Worm (Caenorhabditis elegans) whole organism, L1 larva: Measurements from ENCODE around the gene Y42A5A.3.

Experiments used
- C34B4.2 ChIP-seq: sonication (generic microtip); optimal IDR thresholded peaks from 2 replicates; lab custom pipeline; 2017; ENCODE audit warnings: mild to moderate bottlenecking, missing genetic modification characterization, missing compliant biosample characterization
- alr-1 ChIP-seq: fragments of 200-800 bp; sonication (Bioruptor generic); optimal IDR thresholded peaks from 2 replicates; lab custom pipeline; 2018; ENCODE audit warnings: borderline replicate concordance, mild to moderate bottlenecking, missing genetic modification characterization, missing compliant biosample characterization
- blmp-1 ChIP-seq: fragments of 150-350 bp; optimal IDR thresholded peaks from 2 replicates; lab custom pipeline; 2014; ENCODE audit warnings: missing biosample characterization, missing genetic modification characterization
- ceh-63 ChIP-seq: fragments of 200-800 bp; sonication (Bioruptor generic); optimal IDR thresholded peaks from 2 replicates; lab custom pipeline; 2018; ENCODE audit warnings: mild to moderate bottlenecking, missing genetic modification characterization, missing compliant biosample characterization
- ceh-88 ChIP-seq: fragments of 200-800 bp; sonication (Bioruptor generic); IDR thresholded peaks from 2 replicates; pipeline ENCODE4 v1.3.6; 2022; ENCODE audit warnings: missing genetic modification characterization, missing compliant biosample characterization
- dsc-1 ChIP-seq: sonication (generic microtip); optimal IDR thresholded peaks from 2 replicates; lab custom pipeline; 2016; ENCODE audit warnings: mild to moderate bottlenecking, missing genetic modification characterization, missing compliant biosample characterization
- efl-1 ChIP-seq, 4 experiments: fragments of 150-350 bp; optimal IDR thresholded peaks in 3 of 4; peaks in 1 of 4; 1 replicate in 1 of 4; 2 replicates in 3 of 4; lab custom pipeline; 2014; ENCODE audit warnings: missing biosample characterization in 2 of 4, missing genetic modification characterization in 2 of 4, missing genetic modification reagents in 2 of 4
- egl-27 ChIP-seq, 2 experiments: fragments of 150-350 bp in 1 of 2; sonication (generic microtip); optimal IDR thresholded peaks; 3 replicates each; lab custom pipeline; 2017 to 2018; ENCODE audit warnings: missing biosample characterization in 2 of 2, missing genetic modification characterization in 2 of 2, missing genetic modification reagents in 2 of 2
- elt-3 ChIP-seq, 6 experiments: fragments of 150-350 bp in 1 of 6; sonication (generic microtip); optimal IDR thresholded peaks; 2 replicates each; lab custom pipeline; 2017 to 2018; ENCODE audit warnings: missing biosample characterization in 6 of 6, missing genetic modification characterization in 6 of 6, inconsistent platforms in 1 of 6
- ets-5 ChIP-seq: fragments of 200-800 bp; sonication (Bioruptor generic); IDR thresholded peaks from 2 replicates; pipeline ENCODE4 v1.3.6; 2022; ENCODE audit warnings: missing genetic modification characterization, missing compliant biosample characterization
- fkh-10 ChIP-seq: sonication (generic microtip); optimal IDR thresholded peaks from 2 replicates; lab custom pipeline; 2017; ENCODE audit warnings: missing biosample characterization, missing genetic modification reagents, missing genetic modification characterization
- fkh-8 ChIP-seq: sonication (generic microtip); optimal IDR thresholded peaks from 2 replicates; lab custom pipeline; 2016; ENCODE audit warnings: mild to moderate bottlenecking, missing genetic modification characterization, missing compliant biosample characterization
- fos-1 ChIP-seq: fragments of 150-350 bp; optimal IDR thresholded peaks from 2 replicates; lab custom pipeline; 2014; ENCODE audit warnings: missing biosample characterization, missing genetic modification characterization
- hlh-17 ChIP-seq: fragments of 200-800 bp; sonication (Bioruptor generic); optimal IDR thresholded peaks from 2 replicates; lab custom pipeline; 2018; ENCODE audit warnings: missing genetic modification characterization, mild to moderate bottlenecking, missing compliant biosample characterization, moderate library complexity, borderline replicate concordance
- jun-1 ChIP-seq: fragments of 150-350 bp; optimal IDR thresholded peaks from 2 replicates; lab custom pipeline; 2014; ENCODE audit warnings: missing biosample characterization, missing genetic modification reagents, missing genetic modification characterization
- lin-13 ChIP-seq: fragments of 150-350 bp; optimal IDR thresholded peaks from 2 replicates; lab custom pipeline; 2014; ENCODE audit warnings: missing biosample characterization, missing genetic modification reagents, missing genetic modification characterization
- lin-14 ChIP-seq: fragments of 200-800 bp; sonication (Bioruptor generic); optimal IDR thresholded peaks from 2 replicates; lab custom pipeline; 2018; ENCODE audit warnings: mild to moderate bottlenecking, missing genetic modification characterization, moderate library complexity, missing compliant biosample characterization
- lin-15B ChIP-seq: fragments of 150-350 bp; sonication (generic microtip); optimal IDR thresholded peaks from 3 replicates; lab custom pipeline; 2014; ENCODE audit warnings: missing biosample characterization, missing genetic modification characterization
- lin-35 ChIP-seq, 2 experiments: fragments of 150-350 bp; optimal IDR thresholded peaks; 2 replicates each; lab custom pipeline; 2014; ENCODE audit warnings: missing biosample characterization in 2 of 2, missing genetic modification characterization in 2 of 2, missing genetic modification reagents in 2 of 2
- lir-3 ChIP-seq: sonication (generic microtip); optimal IDR thresholded peaks from 2 replicates; lab custom pipeline; 2016; ENCODE audit warnings: mild to moderate bottlenecking, missing genetic modification characterization, moderate library complexity, missing compliant biosample characterization; ENCODE audit not compliant: poor library complexity
- lsy-2 ChIP-seq, 2 experiments: fragments of 150-350 bp; optimal IDR thresholded peaks; 2 replicates each; lab custom pipeline; 2014; ENCODE audit warnings: missing biosample characterization in 2 of 2, missing genetic modification characterization in 2 of 2
- mab-9 ChIP-seq: fragments of 200-800 bp; sonication (Bioruptor generic); IDR thresholded peaks from 2 replicates; pipeline ENCODE4 v1.3.6; 2022; ENCODE audit warnings: missing genetic modification reagents, missing genetic modification characterization, missing compliant biosample characterization
- mef-2 ChIP-seq: fragments of 150-350 bp; optimal IDR thresholded peaks from 2 replicates; lab custom pipeline; 2014; ENCODE audit warnings: missing biosample characterization, missing genetic modification characterization
- mep-1 ChIP-seq: fragments of 150-350 bp; optimal IDR thresholded peaks from 2 replicates; lab custom pipeline; 2014; ENCODE audit warnings: missing biosample characterization, missing genetic modification characterization
- nhr-12 ChIP-seq: sonication (generic microtip); optimal IDR thresholded peaks from 2 replicates; lab custom pipeline; 2017; ENCODE audit warnings: missing biosample characterization, missing genetic modification characterization
- nhr-19 ChIP-seq: fragments of 200-800 bp; sonication (Bioruptor generic); conservative IDR thresholded peaks from 2 replicates; pipeline ENCODE4 v1.3.6; 2022; ENCODE audit warnings: missing genetic modification characterization, missing compliant biosample characterization
- nhr-20 ChIP-seq: sonication (generic microtip); optimal IDR thresholded peaks from 2 replicates; lab custom pipeline; 2016; ENCODE audit warnings: mild to moderate bottlenecking, missing genetic modification characterization, missing compliant biosample characterization
- nhr-47 ChIP-seq: sonication (generic microtip); optimal IDR thresholded peaks from 2 replicates; lab custom pipeline; 2016; ENCODE audit warnings: mild to moderate bottlenecking, missing genetic modification characterization, moderate library complexity, missing compliant biosample characterization
- nhr-71 ChIP-seq: sonication (generic microtip); optimal IDR thresholded peaks from 2 replicates; lab custom pipeline; 2016; ENCODE audit warnings: mild to moderate bottlenecking, missing genetic modification characterization, moderate library complexity, missing compliant biosample characterization
- nhr-76 ChIP-seq: sonication (generic microtip); optimal IDR thresholded peaks from 2 replicates; lab custom pipeline; 2017; ENCODE audit warnings: missing biosample characterization, missing genetic modification characterization
- nhr-85 ChIP-seq: sonication (generic microtip); peaks from one replicate; lab custom pipeline; 2016; ENCODE audit warnings: missing genetic modification characterization, inconsistent platforms, missing compliant biosample characterization
- pax-3 ChIP-seq: fragments of 200-800 bp; sonication (Bioruptor generic); optimal IDR thresholded peaks from 2 replicates; lab custom pipeline; 2018; ENCODE audit warnings: mild to moderate bottlenecking, missing genetic modification characterization, moderate library complexity, missing compliant biosample characterization
- rnt-1 ChIP-seq: sonication (generic microtip); optimal IDR thresholded peaks from 2 replicates; lab custom pipeline; 2016; ENCODE audit warnings: mild to moderate bottlenecking, missing genetic modification characterization, moderate library complexity, missing compliant biosample characterization
- skn-1 ChIP-seq: fragments of 150-350 bp; optimal IDR thresholded peaks from 2 replicates; lab custom pipeline; 2014; ENCODE audit warnings: missing biosample characterization, missing genetic modification characterization
- snu-23 ChIP-seq: sonication (generic microtip); optimal IDR thresholded peaks from 2 replicates; lab custom pipeline; 2016; ENCODE audit warnings: missing genetic modification characterization, missing compliant biosample characterization
- sptf-1 ChIP-seq: fragments of 150-350 bp; optimal IDR thresholded peaks from 2 replicates; lab custom pipeline; 2014; ENCODE audit warnings: missing biosample characterization, missing genetic modification characterization
- sup-37 ChIP-seq: fragments of 200-800 bp; sonication (Bioruptor generic); optimal IDR thresholded peaks from 2 replicates; lab custom pipeline; 2018; ENCODE audit warnings: mild to moderate bottlenecking, missing genetic modification characterization, missing compliant biosample characterization
- tbx-2 ChIP-seq: sonication (generic microtip); optimal IDR thresholded peaks from 2 replicates; lab custom pipeline; 2016; ENCODE audit warnings: missing genetic modification characterization, missing compliant biosample characterization
- tlp-1 ChIP-seq: fragments of 150-350 bp; optimal IDR thresholded peaks from 2 replicates; lab custom pipeline; 2014; ENCODE audit warnings: missing biosample characterization, missing genetic modification characterization
- unc-62 ChIP-seq: fragments of 150-350 bp; optimal IDR thresholded peaks from 2 replicates; lab custom pipeline; 2014; ENCODE audit warnings: missing biosample characterization, missing genetic modification reagents, missing genetic modification characterization
- zag-1 ChIP-seq: fragments of 150-350 bp; optimal IDR thresholded peaks from 2 replicates; lab custom pipeline; 2014; ENCODE audit warnings: missing biosample characterization, missing genetic modification characterization
- zip-4 ChIP-seq: fragments of 200-800 bp; sonication (Bioruptor generic); optimal IDR thresholded peaks from 2 replicates; lab custom pipeline; 2018; ENCODE audit warnings: mild to moderate bottlenecking, missing genetic modification characterization, moderate library complexity, missing compliant biosample characterization
- ztf-4 ChIP-seq: fragments of 150-350 bp; optimal IDR thresholded peaks from 2 replicates; lab custom pipeline; 2014; ENCODE audit warnings: missing biosample characterization, missing genetic modification characterization

The Y42A5A.3 gene

ce11 chrV:11065513-11065912, 30.3 kb downstream of the Y42A5A.3 start, which contains the start of gene nlp-80:
Gene nlp-80, minus strand, starts transcription at chrV:11065613.
- no peak for TF ChIP-seq rnt-1
- peak; percentile 6 for TF ChIP-seq fkh-8 (tag; lab: Kevin White, UChicago)

- TF ChIP-seq sptf-1 (tag; lab: Kevin White, UChicago), result no peak
- no peak for TF ChIP-seq fkh-10 (GFP tag; lab: Kevin White, UChicago)
- no peak for TF ChIP-seq blmp-1
- TF ChIP-seq mab-9 (GFP tag; lab: Robert Waterston, UW), result no peak
- TF ChIP-seq mep-1 (tag; lab: Kevin White, UChicago), result no peak
- TF ChIP-seq elt-3 (tag; optimal IDR thresholded peaks at IDR 0.05; lab: Kevin White, UChicago), result no peak
- TF ChIP-seq pax-3 (tag; lab: Kevin White, UChicago), result no peak
- no peak for TF ChIP-seq lin-13 (GFP tag; lab: Kevin White, UChicago)
Measured at ce11 chrV:11063115-11063514, 32.7 kb downstream of the Y42A5A.3 start, which contains the start of gene T04C12.9. Gene T04C12.9, minus strand, starts transcription at chrV:11063215.

- no peak for TF ChIP-seq alr-1 (tag; lab: Kevin White, UChicago)
- TF ChIP-seq nhr-20 (tag; lab: Kevin White, UChicago), result peak; percentile 36
- TF ChIP-seq nhr-19 (GFP tag; lab: Robert Waterston, UW), result no peak
- peak in 1 of 2 experiments; percentile 15 for TF ChIP-seq lin-35 (GFP tag; optimal IDR thresholded peaks at IDR 0.05; lab: Kevin White, UChicago)
- peak; percentile 62 for TF ChIP-seq lin-14 (GFP tag; lab: Kevin White, UChicago)
- no peak for TF ChIP-seq jun-1 (tag; lab: Kevin White, UChicago)
- no peak for TF ChIP-seq lin-15B (tag; lab: Kevin White, UChicago)
- no peak for TF ChIP-seq tlp-1 (tag; lab: Kevin White, UChicago)
- TF ChIP-seq unc-62 (GFP tag; lab: Kevin White, UChicago), result no peak
- peak; percentile 12 for TF ChIP-seq nhr-71 (tag; lab: Kevin White, UChicago)
- no peak for TF ChIP-seq mef-2 (tag; lab: Kevin White, UChicago)
- peak; percentile 23 for TF ChIP-seq mep-1 (tag; lab: Kevin White, UChicago)
- peak; percentile 70 for TF ChIP-seq nhr-85 (tag; lab: Kevin White, UChicago)
- TF ChIP-seq blmp-1, result peak; percentile 90
- TF ChIP-seq snu-23 (GFP tag; lab: Kevin White, UChicago), result peak; percentile 40
Measured at ce11 chrV:11061887-11062286, 33.9 kb downstream of the Y42A5A.3 start.

ce11 chrV:11060239-11060984, 35.4 kb downstream of the Y42A5A.3 start, which contains the start of gene T04C12.11:
Gene T04C12.11, minus strand, starts transcription at chrV:11060289.
- no peak for TF ChIP-seq ets-5 (GFP tag; lab: Robert Waterston, UW)
- peak; percentile 10 for TF ChIP-seq skn-1 (tag; lab: Kevin White, UChicago)
- TF ChIP-seq nhr-71 (tag; lab: Kevin White, UChicago), result peak; percentile 32
- peak in 1 of 2 experiments; percentile 30 for TF ChIP-seq lsy-2 (tag; optimal IDR thresholded peaks at IDR 0.05; lab: Kevin White, UChicago)
- TF ChIP-seq elt-3 (tag; optimal IDR thresholded peaks at IDR 0.05; lab: Kevin White, UChicago), result peak in 1 of 6 experiments; percentile 32
- TF ChIP-seq C34B4.2 (tag; lab: Kevin White, UChicago), result no peak
- no peak for TF ChIP-seq tlp-1 (tag; lab: Kevin White, UChicago)
- TF ChIP-seq sup-37 (GFP tag; lab: Kevin White, UChicago), result no peak
- TF ChIP-seq ztf-4, result no peak
- TF ChIP-seq zag-1 (tag; lab: Kevin White, UChicago), result no peak
- TF ChIP-seq nhr-76 (tag; lab: Kevin White, UChicago), result no peak
- no peak for TF ChIP-seq tbx-2 (tag; lab: Kevin White, UChicago)
- no peak for TF ChIP-seq dsc-1 (tag; lab: Kevin White, UChicago)
- no peak for TF ChIP-seq efl-1 (optimal IDR thresholded peaks at IDR 0.05; lab: Kevin White, UChicago)
- TF ChIP-seq efl-1 (GFP tag; optimal IDR thresholded peaks at IDR 0.05 in 1 of 2; lab: Kevin White, UChicago), result peak in 1 of 2 experiments; percentile 64
- no peak for TF ChIP-seq zip-4 (GFP tag; lab: Kevin White, UChicago)
- peak; percentile 66 for TF ChIP-seq nhr-20 (tag; lab: Kevin White, UChicago)
- peak; percentile 65 for TF ChIP-seq snu-23 (GFP tag; lab: Kevin White, UChicago)
- TF ChIP-seq lir-3 (tag; lab: Kevin White, UChicago), result no peak
- TF ChIP-seq nhr-47 (tag; lab: Kevin White, UChicago), result no peak
- TF ChIP-seq ceh-63 (GFP tag; lab: Kevin White, UChicago), result no peak
- no peak for TF ChIP-seq ceh-88
- no peak for TF ChIP-seq nhr-12
- TF ChIP-seq lin-35 (GFP tag; optimal IDR thresholded peaks at IDR 0.05; lab: Kevin White, UChicago), result peak in 1 of 2 experiments; percentile 19
- TF ChIP-seq fos-1, result no peak
- TF ChIP-seq egl-27 (tag; optimal IDR thresholded peaks at IDR 0.05; lab: Kevin White, UChicago), result no peak
- no peak for TF ChIP-seq hlh-17 (GFP tag; lab: Kevin White, UChicago)
